Worm (Caenorhabditis elegans) whole organism, L1 larva: ENCODE results near the gene pqn-27.
A peak's percentile ranks its signal among the peaks of the same experiment; 100 is the strongest.

Source experiments
- C04F5.9 ChIP-seq: sonication (generic microtip); optimal IDR thresholded peaks from 2 replicates; lab custom pipeline; 2016; ENCODE audit warnings: missing genetic modification characterization, missing compliant biosample characterization
- C16A3.4 ChIP-seq: fragments of 150-350 bp; optimal IDR thresholded peaks from 2 replicates; lab custom pipeline; 2014; ENCODE audit warnings: missing biosample characterization, missing genetic modification characterization
- C34B4.2 ChIP-seq: sonication (generic microtip); optimal IDR thresholded peaks from 2 replicates; lab custom pipeline; 2017; ENCODE audit warnings: mild to moderate bottlenecking, missing genetic modification characterization, missing compliant biosample characterization
- F16B12.6 ChIP-seq: fragments of 150-350 bp; optimal IDR thresholded peaks from 2 replicates; lab custom pipeline; 2014; ENCODE audit warnings: missing biosample characterization, missing genetic modification characterization
- Y116A8C.19 ChIP-seq: sonication (generic microtip); optimal IDR thresholded peaks from 2 replicates; lab custom pipeline; 2016; ENCODE audit warnings: missing compliant biosample characterization, missing genetic modification characterization, borderline replicate concordance
- aha-1 ChIP-seq: fragments of 150-350 bp; optimal IDR thresholded peaks from 2 replicates; lab custom pipeline; 2014; ENCODE audit warnings: missing biosample characterization, missing genetic modification characterization
- alr-1 ChIP-seq: fragments of 200-800 bp; sonication (Bioruptor generic); optimal IDR thresholded peaks from 2 replicates; lab custom pipeline; 2018; ENCODE audit warnings: borderline replicate concordance, mild to moderate bottlenecking, missing genetic modification characterization, missing compliant biosample characterization
- ama-1 ChIP-seq: fragments of 150-350 bp; optimal IDR thresholded peaks from 2 replicates; lab custom pipeline; 2014
- ceh-8 ChIP-seq: fragments of 200-800 bp; sonication (Bioruptor generic); optimal IDR thresholded peaks from 2 replicates; lab custom pipeline; 2018; ENCODE audit warnings: mild to moderate bottlenecking, missing genetic modification characterization, moderate library complexity, missing compliant biosample characterization
- ceh-82 ChIP-seq, 3 experiments: fragments of 150-350 bp in 1 of 3; sonication (generic microtip) in 2 of 3; optimal IDR thresholded peaks; 2 replicates each; lab custom pipeline; 2014 to 2017; ENCODE audit warnings: missing biosample characterization in 3 of 3, missing genetic modification characterization in 3 of 3
- ceh-88 ChIP-seq: fragments of 200-800 bp; sonication (Bioruptor generic); IDR thresholded peaks from 2 replicates; pipeline ENCODE4 v1.3.6; 2022; ENCODE audit warnings: missing genetic modification characterization, missing compliant biosample characterization
- ceh-90 ChIP-seq: sonication (generic microtip); optimal IDR thresholded peaks from 2 replicates; lab custom pipeline; 2016; ENCODE audit warnings: missing genetic modification characterization, missing compliant biosample characterization
- dsc-1 ChIP-seq: sonication (generic microtip); optimal IDR thresholded peaks from 2 replicates; lab custom pipeline; 2016; ENCODE audit warnings: mild to moderate bottlenecking, missing genetic modification characterization, missing compliant biosample characterization
- efl-1 ChIP-seq, 4 experiments: fragments of 150-350 bp; optimal IDR thresholded peaks in 3 of 4; peaks in 1 of 4; 1 replicate in 1 of 4; 2 replicates in 3 of 4; lab custom pipeline; 2014; ENCODE audit warnings: missing biosample characterization in 2 of 4, missing genetic modification characterization in 2 of 4, missing genetic modification reagents in 2 of 4
- efl-3 ChIP-seq: fragments of 200-800 bp; sonication (Bioruptor generic); optimal IDR thresholded peaks from 2 replicates; lab custom pipeline; 2018; ENCODE audit warnings: mild to moderate bottlenecking, missing genetic modification characterization, missing compliant biosample characterization
- egl-13 ChIP-seq: sonication (generic microtip); optimal IDR thresholded peaks from 2 replicates; lab custom pipeline; 2016; ENCODE audit warnings: missing genotype, missing genetic modification reagents, missing genetic modification characterization, missing compliant biosample characterization
- elt-3 ChIP-seq, 6 experiments: fragments of 150-350 bp in 1 of 6; sonication (generic microtip); optimal IDR thresholded peaks; 2 replicates each; lab custom pipeline; 2017 to 2018; ENCODE audit warnings: missing biosample characterization in 6 of 6, missing genetic modification characterization in 6 of 6, inconsistent platforms in 1 of 6
- fkh-4 ChIP-seq: sonication (generic microtip); optimal IDR thresholded peaks from 2 replicates; lab custom pipeline; 2016; ENCODE audit warnings: missing compliant biosample characterization, missing genetic modification characterization, borderline replicate concordance
- fkh-8 ChIP-seq: sonication (generic microtip); optimal IDR thresholded peaks from 2 replicates; lab custom pipeline; 2016; ENCODE audit warnings: mild to moderate bottlenecking, missing genetic modification characterization, missing compliant biosample characterization
- fos-1 ChIP-seq: fragments of 150-350 bp; optimal IDR thresholded peaks from 2 replicates; lab custom pipeline; 2014; ENCODE audit warnings: missing biosample characterization, missing genetic modification characterization
- hpl-2 ChIP-seq: fragments of 150-350 bp; optimal IDR thresholded peaks from 2 replicates; lab custom pipeline; 2014; ENCODE audit warnings: missing biosample characterization, missing genetic modification reagents, missing genetic modification characterization
- irx-1 ChIP-seq: sonication (generic microtip); optimal IDR thresholded peaks from 2 replicates; lab custom pipeline; 2016; ENCODE audit warnings: missing genetic modification characterization, missing compliant biosample characterization
- isw-1 ChIP-seq: fragments of 200-800 bp; sonication (Bioruptor generic); IDR thresholded peaks from 2 replicates; pipeline ENCODE4 v1.3.6; 2022; ENCODE audit warnings: missing genetic modification characterization, missing compliant biosample characterization
- lin-13 ChIP-seq: fragments of 150-350 bp; optimal IDR thresholded peaks from 2 replicates; lab custom pipeline; 2014; ENCODE audit warnings: missing biosample characterization, missing genetic modification reagents, missing genetic modification characterization
- lin-14 ChIP-seq: fragments of 200-800 bp; sonication (Bioruptor generic); optimal IDR thresholded peaks from 2 replicates; lab custom pipeline; 2018; ENCODE audit warnings: mild to moderate bottlenecking, missing genetic modification characterization, moderate library complexity, missing compliant biosample characterization
- lin-15B ChIP-seq: fragments of 150-350 bp; sonication (generic microtip); optimal IDR thresholded peaks from 3 replicates; lab custom pipeline; 2014; ENCODE audit warnings: missing biosample characterization, missing genetic modification characterization
- lir-3 ChIP-seq: sonication (generic microtip); optimal IDR thresholded peaks from 2 replicates; lab custom pipeline; 2016; ENCODE audit warnings: mild to moderate bottlenecking, missing genetic modification characterization, moderate library complexity, missing compliant biosample characterization; ENCODE audit not compliant: poor library complexity
- lsy-2 ChIP-seq, 2 experiments: fragments of 150-350 bp; optimal IDR thresholded peaks; 2 replicates each; lab custom pipeline; 2014; ENCODE audit warnings: missing biosample characterization in 2 of 2, missing genetic modification characterization in 2 of 2
- mab-9 ChIP-seq: fragments of 200-800 bp; sonication (Bioruptor generic); IDR thresholded peaks from 2 replicates; pipeline ENCODE4 v1.3.6; 2022; ENCODE audit warnings: missing genetic modification reagents, missing genetic modification characterization, missing compliant biosample characterization
- mdl-1 ChIP-seq, 2 experiments: fragments of 150-350 bp; optimal IDR thresholded peaks; 2 replicates each; lab custom pipeline; 2014 to 2017; ENCODE audit warnings: missing biosample characterization in 2 of 2, missing genetic modification characterization in 2 of 2, inconsistent platforms in 1 of 2
- mef-2 ChIP-seq: fragments of 150-350 bp; optimal IDR thresholded peaks from 2 replicates; lab custom pipeline; 2014; ENCODE audit warnings: missing biosample characterization, missing genetic modification characterization
- nhr-20 ChIP-seq: sonication (generic microtip); optimal IDR thresholded peaks from 2 replicates; lab custom pipeline; 2016; ENCODE audit warnings: mild to moderate bottlenecking, missing genetic modification characterization, missing compliant biosample characterization
- nhr-28 ChIP-seq: fragments of 150-350 bp; optimal IDR thresholded peaks from 2 replicates; lab custom pipeline; 2014; ENCODE audit warnings: missing biosample characterization, missing genetic modification characterization
- nhr-47 ChIP-seq: sonication (generic microtip); optimal IDR thresholded peaks from 2 replicates; lab custom pipeline; 2016; ENCODE audit warnings: mild to moderate bottlenecking, missing genetic modification characterization, moderate library complexity, missing compliant biosample characterization
- nhr-71 ChIP-seq: sonication (generic microtip); optimal IDR thresholded peaks from 2 replicates; lab custom pipeline; 2016; ENCODE audit warnings: mild to moderate bottlenecking, missing genetic modification characterization, moderate library complexity, missing compliant biosample characterization
- nhr-76 ChIP-seq: sonication (generic microtip); optimal IDR thresholded peaks from 2 replicates; lab custom pipeline; 2017; ENCODE audit warnings: missing biosample characterization, missing genetic modification characterization
- nhr-84 ChIP-seq: sonication (generic microtip); optimal IDR thresholded peaks from 2 replicates; lab custom pipeline; 2017; ENCODE audit warnings: missing biosample characterization, missing genetic modification characterization
- nhr-90 ChIP-seq: sonication (generic microtip); optimal IDR thresholded peaks from 2 replicates; lab custom pipeline; 2016; ENCODE audit warnings: mild to moderate bottlenecking, missing genetic modification characterization, missing compliant biosample characterization; ENCODE audit not compliant: poor library complexity
- pag-3 ChIP-seq: sonication (generic microtip); optimal IDR thresholded peaks from 2 replicates; lab custom pipeline; 2017; ENCODE audit warnings: missing genetic modification characterization, mild to moderate bottlenecking, missing compliant biosample characterization, antibody characterized with exemption, borderline replicate concordance; ENCODE audit not compliant: insufficient read depth
- pqm-1 ChIP-seq: sonication (generic microtip); optimal IDR thresholded peaks from 3 replicates; lab custom pipeline; 2017; ENCODE audit warnings: missing biosample characterization, missing genetic modification characterization
- rnt-1 ChIP-seq: sonication (generic microtip); optimal IDR thresholded peaks from 2 replicates; lab custom pipeline; 2016; ENCODE audit warnings: mild to moderate bottlenecking, missing genetic modification characterization, moderate library complexity, missing compliant biosample characterization
- snu-23 ChIP-seq: sonication (generic microtip); optimal IDR thresholded peaks from 2 replicates; lab custom pipeline; 2016; ENCODE audit warnings: missing genetic modification characterization, missing compliant biosample characterization
- sptf-1 ChIP-seq: fragments of 150-350 bp; optimal IDR thresholded peaks from 2 replicates; lab custom pipeline; 2014; ENCODE audit warnings: missing biosample characterization, missing genetic modification characterization
- swsn-7 ChIP-seq: sonication (generic microtip); optimal IDR thresholded peaks from 2 replicates; lab custom pipeline; 2016; ENCODE audit warnings: missing genetic modification characterization, missing compliant biosample characterization
- tlp-1 ChIP-seq: fragments of 150-350 bp; optimal IDR thresholded peaks from 2 replicates; lab custom pipeline; 2014; ENCODE audit warnings: missing biosample characterization, missing genetic modification characterization
- unc-30 ChIP-seq: sonication (generic microtip); optimal IDR thresholded peaks from 2 replicates; lab custom pipeline; 2017; ENCODE audit warnings: missing biosample characterization, missing genetic modification characterization
- unc-62 ChIP-seq: fragments of 150-350 bp; optimal IDR thresholded peaks from 2 replicates; lab custom pipeline; 2014; ENCODE audit warnings: missing biosample characterization, missing genetic modification reagents, missing genetic modification characterization
- unc-86 ChIP-seq: sonication (generic microtip); optimal IDR thresholded peaks from 2 replicates; lab custom pipeline; 2016; ENCODE audit warnings: missing genetic modification characterization, missing compliant biosample characterization
- unc-98 ChIP-seq: fragments of 200-800 bp; sonication (Bioruptor generic); IDR thresholded peaks from 2 replicates; pipeline ENCODE4 v1.3.6; 2022; ENCODE audit warnings: missing genetic modification characterization, missing compliant biosample characterization
- vab-15 ChIP-seq: sonication (generic microtip); optimal IDR thresholded peaks from 2 replicates; lab custom pipeline; 2017; ENCODE audit warnings: missing genotype, mild to moderate bottlenecking, missing genetic modification characterization, missing compliant biosample characterization
- xbp-1 ChIP-seq: sonication (generic microtip); optimal IDR thresholded peaks from 2 replicates; lab custom pipeline; 2016; ENCODE audit warnings: missing genetic modification characterization, missing compliant biosample characterization
- zip-4 ChIP-seq: fragments of 200-800 bp; sonication (Bioruptor generic); optimal IDR thresholded peaks from 2 replicates; lab custom pipeline; 2018; ENCODE audit warnings: mild to moderate bottlenecking, missing genetic modification characterization, moderate library complexity, missing compliant biosample characterization
- ztf-4 ChIP-seq: fragments of 150-350 bp; optimal IDR thresholded peaks from 2 replicates; lab custom pipeline; 2014; ENCODE audit warnings: missing biosample characterization, missing genetic modification characterization

pqn-27 gene

DNA sequence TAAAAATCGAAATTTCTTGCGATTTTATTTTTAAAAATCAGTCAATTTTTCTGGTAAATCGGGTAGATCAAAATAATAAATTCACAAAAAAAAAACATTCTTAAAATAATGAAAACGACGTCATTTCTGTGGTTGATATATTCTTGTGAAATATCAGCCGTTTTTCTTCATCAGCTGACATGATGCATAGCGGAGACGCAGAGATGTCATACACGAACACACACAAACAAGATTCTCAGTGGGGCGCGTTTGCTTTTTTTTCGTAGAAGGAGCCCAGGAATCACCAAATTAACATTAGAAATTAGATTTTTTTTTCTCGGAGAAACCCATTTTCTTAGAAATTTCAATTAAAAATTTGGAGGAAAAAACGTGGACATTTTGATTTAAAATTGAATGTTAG lies 12.8 kb downstream of the pqn-27 start:
- TF ChIP-seq rnt-1 (tag; lab: Kevin White, UChicago), result no peak
- TF ChIP-seq pag-3 (tag; lab: Kevin White, UChicago), result no peak
- peak; percentile 91 for TF ChIP-seq lin-15B (tag; lab: Kevin White, UChicago)
- TF ChIP-seq egl-13, result no peak
- TF ChIP-seq zip-4 (GFP tag; lab: Kevin White, UChicago), result no peak
- peak; percentile 31 for TF ChIP-seq unc-62 (GFP tag; lab: Kevin White, UChicago)
- peak; percentile 82 for TF ChIP-seq swsn-7
- peak; percentile 49 for TF ChIP-seq isw-1 (GFP tag; lab: Robert Waterston, UW)
- peak; percentile 38 for TF ChIP-seq aha-1 (tag; lab: Kevin White, UChicago)
- TF ChIP-seq C34B4.2 (tag; lab: Kevin White, UChicago), result no peak
- TF ChIP-seq C04F5.9, result peak; percentile 6
- TF ChIP-seq F16B12.6 (tag; lab: Kevin White, UChicago), result peak; percentile 75
- peak; percentile 89 for TF ChIP-seq C16A3.4 (tag; lab: Kevin White, UChicago)
- no peak for TF ChIP-seq fkh-4
- TF ChIP-seq tlp-1 (tag; lab: Kevin White, UChicago), result no peak
- no peak for TF ChIP-seq ceh-90 (tag; lab: Kevin White, UChicago)
- TF ChIP-seq nhr-28 (tag; lab: Kevin White, UChicago), result no peak
- TF ChIP-seq efl-1 (optimal IDR thresholded peaks at IDR 0.05; lab: Kevin White, UChicago), result peak; percentile 85 to 88
- TF ChIP-seq efl-1 (GFP tag; optimal IDR thresholded peaks at IDR 0.05 in 1 of 2; lab: Kevin White, UChicago), result peak; percentile 78 to 97
- TF ChIP-seq Y116A8C.19 (tag; lab: Kevin White, UChicago), result no peak
- 0 out of 2 replicates have a peak, but pooled peaks have one; percentile 14 for TF ChIP-seq ceh-88 (GFP tag; lab: Robert Waterston, UW)
- peak; percentile 83 for TF ChIP-seq unc-86
- no peak for TF ChIP-seq lir-3
- TF ChIP-seq mdl-1 (tag; optimal IDR thresholded peaks at IDR 0.05; lab: Kevin White, UChicago), result peak in 1 of 2 experiments; percentile 92
- no peak for TF ChIP-seq vab-15 (tag; lab: Kevin White, UChicago)
- no peak for TF ChIP-seq mab-9 (GFP tag; lab: Robert Waterston, UW)
- TF ChIP-seq nhr-47 (tag; lab: Kevin White, UChicago), result peak; percentile 88
- peak; percentile 33 to 90 (median 62) for TF ChIP-seq ceh-82 (tag; optimal IDR thresholded peaks at IDR 0.05; lab: Kevin White, UChicago)
- TF ChIP-seq ceh-8 (GFP tag; lab: Kevin White, UChicago), result no peak
- peak; percentile 83 to 93 for TF ChIP-seq lsy-2 (tag; optimal IDR thresholded peaks at IDR 0.05; lab: Kevin White, UChicago)
- peak; percentile 78 for TF ChIP-seq xbp-1 (tag; lab: Kevin White, UChicago)
- peak; percentile 72 for TF ChIP-seq dsc-1 (tag; lab: Kevin White, UChicago)
- no peak for TF ChIP-seq alr-1
- TF ChIP-seq fkh-8 (tag; lab: Kevin White, UChicago), result peak; percentile 97
- peak; percentile 95 for TF ChIP-seq nhr-71 (tag; lab: Kevin White, UChicago)
- no peak for TF ChIP-seq unc-30
- peak; percentile 44 for TF ChIP-seq ama-1
- TF ChIP-seq unc-98 (GFP tag; lab: Robert Waterston, UW), result no peak
- TF ChIP-seq nhr-84 (tag; lab: Kevin White, UChicago), result no peak
- peak; percentile 46 for TF ChIP-seq ztf-4 (tag; lab: Kevin White, UChicago)
- peak; percentile 81 for TF ChIP-seq fos-1 (tag; lab: Kevin White, UChicago)
- TF ChIP-seq nhr-90 (tag; lab: Kevin White, UChicago), result peak; percentile 64
- peak in 2 of 6 experiments; percentile 67 to 80 for TF ChIP-seq elt-3 (tag; optimal IDR thresholded peaks at IDR 0.05; lab: Kevin White, UChicago)
- peak; percentile 90 for TF ChIP-seq snu-23 (GFP tag; lab: Kevin White, UChicago)
- TF ChIP-seq nhr-76 (tag; lab: Kevin White, UChicago), result no peak
- TF ChIP-seq mef-2 (tag; lab: Kevin White, UChicago), result peak; percentile 36
- TF ChIP-seq lin-13 (GFP tag; lab: Kevin White, UChicago), result peak; percentile 92
- peak; percentile 91 for TF ChIP-seq nhr-20 (tag; lab: Kevin White, UChicago)
- peak; percentile 65 for TF ChIP-seq irx-1 (tag; lab: Kevin White, UChicago)
- TF ChIP-seq lin-14 (GFP tag; lab: Kevin White, UChicago), result peak; percentile 99
- no peak for TF ChIP-seq sptf-1
- no peak for TF ChIP-seq pqm-1
- TF ChIP-seq hpl-2 (GFP tag; lab: Kevin White, UChicago), result peak; percentile 39
- no peak for TF ChIP-seq efl-3
